Worm (Caenorhabditis elegans) whole organism, late embryonic: Measurements from ENCODE around the gene dmsr-11.
A peak's percentile ranks its signal among the peaks of the same experiment; 100 is the strongest.

Source experiments
- C08G9.2 ChIP-seq: sonication (generic microtip); optimal IDR thresholded peaks from 2 replicates; lab custom pipeline; 2016; ENCODE audit warnings: mild to moderate bottlenecking, missing genetic modification characterization, moderate library complexity, missing compliant biosample characterization
- F13H6.1 ChIP-seq: sonication (generic microtip); optimal IDR thresholded peaks from 2 replicates; lab custom pipeline; 2016; ENCODE audit warnings: missing genetic modification characterization, missing compliant biosample characterization
- K09A11.1 ChIP-seq: sonication (generic microtip); optimal IDR thresholded peaks from 2 replicates; lab custom pipeline; 2017; ENCODE audit warnings: antibody characterized with exemption, mild to moderate bottlenecking, missing genetic modification characterization, missing compliant biosample characterization; ENCODE audit not compliant: insufficient read depth
- ahr-1 ChIP-seq: sonication (generic microtip); optimal IDR thresholded peaks from 2 replicates; lab custom pipeline; 2016; ENCODE audit warnings: missing genetic modification characterization, missing compliant biosample characterization
- ceh-14 ChIP-seq: sonication (generic microtip); optimal IDR thresholded peaks from 2 replicates; lab custom pipeline; 2016; ENCODE audit warnings: missing genotype, missing genetic modification characterization, missing compliant biosample characterization
- ceh-19 ChIP-seq: fragments of 200-800 bp; sonication (Bioruptor generic); optimal IDR thresholded peaks from 2 replicates; lab custom pipeline; 2018; ENCODE audit warnings: mild to moderate bottlenecking, missing genetic modification characterization, missing compliant biosample characterization
- ceh-2 ChIP-seq: sonication (generic microtip); optimal IDR thresholded peaks from 2 replicates; lab custom pipeline; 2016; ENCODE audit warnings: missing genotype, missing genetic modification characterization, missing compliant biosample characterization
- ceh-31 ChIP-seq: sonication (generic microtip); optimal IDR thresholded peaks from 2 replicates; lab custom pipeline; 2016; ENCODE audit warnings: missing genetic modification characterization, missing compliant biosample characterization
- che-1 ChIP-seq: sonication (generic microtip); optimal IDR thresholded peaks from 2 replicates; lab custom pipeline; 2016; ENCODE audit warnings: mild to moderate bottlenecking, missing genetic modification characterization, missing compliant biosample characterization
- elt-2 ChIP-seq: sonication (generic microtip); optimal IDR thresholded peaks from 2 replicates; lab custom pipeline; 2016; ENCODE audit warnings: missing genetic modification reagents, missing genetic modification characterization, missing compliant biosample characterization
- ets-4 ChIP-seq: sonication (generic microtip); optimal IDR thresholded peaks from 2 replicates; lab custom pipeline; 2016; ENCODE audit warnings: missing genetic modification characterization, missing compliant biosample characterization
- fax-1 ChIP-seq: sonication (generic microtip); optimal IDR thresholded peaks from 2 replicates; lab custom pipeline; 2016; ENCODE audit warnings: missing genotype, missing genetic modification characterization, missing compliant biosample characterization
- gmeb-2 ChIP-seq: sonication (generic microtip); optimal IDR thresholded peaks from 2 replicates; lab custom pipeline; 2016; ENCODE audit warnings: missing genetic modification characterization, inconsistent platforms, missing compliant biosample characterization
- hlh-13 ChIP-seq: fragments of 200-800 bp; sonication (Bioruptor generic); optimal IDR thresholded peaks from 2 replicates; lab custom pipeline; 2018; ENCODE audit warnings: mild to moderate bottlenecking, missing genetic modification characterization, missing compliant biosample characterization
- hlh-30 ChIP-seq: sonication (generic microtip); optimal IDR thresholded peaks from 2 replicates; lab custom pipeline; 2017; ENCODE audit warnings: antibody characterized with exemption, missing genetic modification characterization, missing compliant biosample characterization; ENCODE audit not compliant: insufficient read depth
- mec-3 ChIP-seq: sonication (generic microtip); optimal IDR thresholded peaks from 2 replicates; lab custom pipeline; 2016; ENCODE audit warnings: borderline replicate concordance, missing genetic modification characterization, missing compliant biosample characterization
- nfya-1 ChIP-seq: sonication (generic microtip); optimal IDR thresholded peaks from 2 replicates; lab custom pipeline; 2017; ENCODE audit warnings: missing genetic modification characterization, mild to moderate bottlenecking, missing compliant biosample characterization, antibody characterized with exemption, moderate library complexity
- nhr-11 ChIP-seq: fragments of 150-350 bp; optimal IDR thresholded peaks from 2 replicates; lab custom pipeline; 2014; ENCODE audit warnings: missing biosample characterization, missing genetic modification characterization
- nhr-232 ChIP-seq: sonication (generic microtip); optimal IDR thresholded peaks from 2 replicates; lab custom pipeline; 2016; ENCODE audit warnings: missing genetic modification characterization, missing compliant biosample characterization
- npax-4 ChIP-seq: sonication (generic microtip); optimal IDR thresholded peaks from 2 replicates; lab custom pipeline; 2016; ENCODE audit warnings: missing genetic modification characterization, missing compliant biosample characterization
- odd-2 ChIP-seq: sonication (generic microtip); optimal IDR thresholded peaks from 2 replicates; lab custom pipeline; 2017; ENCODE audit warnings: antibody characterized with exemption, mild to moderate bottlenecking, missing genetic modification characterization, missing compliant biosample characterization
- pax-1 ChIP-seq: fragments of 150-350 bp; optimal IDR thresholded peaks from 2 replicates; lab custom pipeline; 2014; ENCODE audit warnings: missing biosample characterization, missing genetic modification characterization
- pha-2 ChIP-seq: sonication (generic microtip); optimal IDR thresholded peaks from 2 replicates; lab custom pipeline; 2017; ENCODE audit warnings: mild to moderate bottlenecking, missing genetic modification characterization, missing compliant biosample characterization
- pha-4 ChIP-seq: fragments of 150-350 bp; optimal IDR thresholded peaks from 2 replicates; lab custom pipeline; 2018; ENCODE audit warnings: missing biosample characterization, missing genetic modification reagents, missing genetic modification characterization
- ref-2 ChIP-seq: sonication (generic microtip); optimal IDR thresholded peaks from 2 replicates; lab custom pipeline; 2016; ENCODE audit warnings: missing genetic modification characterization, missing compliant biosample characterization
- rnt-1 ChIP-seq: sonication (generic microtip); optimal IDR thresholded peaks from 2 replicates; lab custom pipeline; 2016; ENCODE audit warnings: missing genetic modification characterization, missing compliant biosample characterization
- sox-2 ChIP-seq: fragments of 200-800 bp; sonication (Bioruptor generic); IDR thresholded peaks from 2 replicates; pipeline ENCODE4 v1.3.6; 2022; ENCODE audit warnings: missing genetic modification reagents, missing genetic modification characterization, missing compliant biosample characterization
- sox-4 ChIP-seq: sonication (generic microtip); optimal IDR thresholded peaks from 2 replicates; lab custom pipeline; 2017; ENCODE audit warnings: mild to moderate bottlenecking, missing genetic modification characterization, inconsistent platforms, missing compliant biosample characterization
- ttx-3 ChIP-seq: sonication (generic microtip); optimal IDR thresholded peaks from 2 replicates; lab custom pipeline; 2016; ENCODE audit warnings: missing genetic modification reagents, missing genetic modification characterization, missing compliant biosample characterization
- unc-86 ChIP-seq: sonication (generic microtip); optimal IDR thresholded peaks from 2 replicates; lab custom pipeline; 2016; ENCODE audit warnings: missing genetic modification characterization, missing compliant biosample characterization
- zip-5 ChIP-seq: sonication (generic microtip); optimal IDR thresholded peaks from 2 replicates; lab custom pipeline; 2016; ENCODE audit warnings: missing genetic modification characterization, missing compliant biosample characterization
- ztf-16 ChIP-seq: sonication (generic microtip); optimal IDR thresholded peaks from 2 replicates; lab custom pipeline; 2017; ENCODE audit warnings: missing genetic modification characterization, missing compliant biosample characterization

dmsr-11 gene

DNA sequence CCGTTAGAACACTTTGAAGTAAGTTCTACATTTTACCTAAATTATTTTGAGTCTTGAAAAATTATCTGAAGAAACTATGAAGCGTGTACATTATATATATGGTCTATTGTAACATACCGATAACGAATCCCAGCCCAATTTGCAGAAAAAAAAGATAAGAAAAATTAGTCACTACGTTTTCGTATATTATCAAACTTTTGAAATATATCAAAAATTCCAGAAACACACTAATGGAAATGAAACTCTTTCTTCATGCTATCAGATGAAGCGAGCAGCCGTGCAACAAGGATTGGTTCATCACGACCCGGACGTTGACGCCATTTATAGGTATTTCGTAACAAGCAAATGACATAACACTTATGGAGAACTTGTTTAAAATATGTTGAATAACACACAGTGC lies 8.0 kb upstream of the dmsr-11 start:
- no peak for TF ChIP-seq nhr-232 (tag; lab: Kevin White, UChicago)
- TF ChIP-seq elt-2 (tag; lab: Kevin White, UChicago): peak; percentile 53

- TF ChIP-seq ceh-31 (tag; lab: Kevin White, UChicago) (no peak), elt-2 (tag; lab: Kevin White, UChicago) (peak; percentile 17)
These were observed 6.2 kb upstream of the dmsr-11 start for ce11 chrV:6810091-6810490.

DNA sequence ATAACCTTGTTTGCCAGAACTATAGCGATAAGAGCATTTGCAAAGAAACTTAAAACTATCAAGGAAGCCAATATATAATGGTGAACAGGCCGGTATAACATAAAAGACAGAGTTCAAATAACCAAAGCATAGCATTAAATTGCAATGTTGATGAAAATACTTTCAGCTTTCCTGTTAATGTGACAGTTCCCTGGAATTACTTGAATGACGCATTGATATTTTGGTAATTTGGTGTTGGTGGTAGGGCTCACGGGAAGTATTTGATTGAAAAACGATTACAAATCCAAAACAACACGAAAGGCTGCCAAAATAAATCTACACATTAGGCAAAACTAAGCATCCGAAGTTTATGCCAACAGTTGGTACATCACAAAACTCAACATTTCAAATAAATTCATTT lies 5.1 kb upstream of the dmsr-11 start, which contains the start of gene dmsr-16:
Gene dmsr-16, minus strand, starts transcription at position 101 of the 400 bp plus-strand sequence.
- no peak for TF ChIP-seq odd-2
- TF ChIP-seq, all 69 proteins: peak for 0

DNA sequence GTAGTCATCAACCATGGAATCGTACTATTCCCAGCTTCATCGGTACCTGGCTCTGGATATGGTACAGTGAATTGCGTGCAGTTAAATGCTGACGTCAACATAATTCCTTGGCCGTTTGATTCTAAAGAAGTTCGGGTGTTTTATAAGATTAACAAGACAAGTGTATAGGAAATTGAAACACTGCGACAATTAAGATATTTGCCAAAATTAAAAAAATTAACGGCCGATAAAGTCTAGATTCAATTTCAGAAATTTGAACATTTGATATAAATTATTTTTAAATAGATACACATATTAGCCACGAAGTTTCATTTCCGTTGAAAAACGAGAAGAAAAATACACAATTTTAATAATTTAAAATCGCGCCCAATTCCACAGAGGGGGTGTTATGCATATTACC lies 2.4 kb upstream of the dmsr-11 start, which contains the start of gene dmsr-12:
Gene dmsr-12, minus strand, starts transcription at position 101 of the 400 bp plus-strand sequence.
- no peak for TF ChIP-seq zip-5 (tag; lab: Kevin White, UChicago)
- TF ChIP-seq npax-4 (tag; lab: Kevin White, UChicago): no peak
- TF ChIP-seq sox-2 (GFP tag; lab: Robert Waterston, UW): no peak
- no peak for TF ChIP-seq ceh-19 (GFP tag; lab: Kevin White, UChicago)
- no peak for TF ChIP-seq unc-86 (tag; lab: Kevin White, UChicago)

- no peak for TF ChIP-seq nhr-11 (tag; lab: Kevin White, UChicago)
- no peak for TF ChIP-seq fax-1 (tag; lab: Kevin White, UChicago)
- TF ChIP-seq nhr-232 (tag; lab: Kevin White, UChicago): no peak
These were observed 2.0 kb downstream of the dmsr-11 start, which contains the start of gene dmsr-10 for ce11 chrV:6801850-6802249. TSS of gene dmsr-10 (minus strand) at chrV:6801950.

- TF ChIP-seq hlh-30 (no peak), ztf-16 (tag; lab: Kevin White, UChicago) (no peak), pax-1 (tag; lab: Kevin White, UChicago) (no peak), K09A11.1 (no peak), pha-4 (tag; lab: Kevin White, UChicago) (no peak), rnt-1 (tag; lab: Kevin White, UChicago) (no peak), ref-2 (no peak), che-1 (no peak), zip-5 (tag; lab: Kevin White, UChicago) (no peak), ets-4 (tag; lab: Kevin White, UChicago) (no peak), F13H6.1 (no peak), C08G9.2 (no peak), mec-3 (no peak), ceh-2 (tag; lab: Kevin White, UChicago) (no peak)
These were observed 4.3 kb downstream of the dmsr-11 start, which contains the start of gene dmsr-9 for ce11 chrV:6799564-6799963. TSS of gene dmsr-9 (minus strand) at chrV:6799664.

- TF ChIP-seq sox-4 (tag; lab: Kevin White, UChicago) (no peak), gmeb-2 (tag; lab: Kevin White, UChicago) (no peak), hlh-13 (GFP tag; lab: Kevin White, UChicago) (no peak), ahr-1 (tag; lab: Kevin White, UChicago) (no peak), C08G9.2 (no peak), ceh-31 (tag; lab: Kevin White, UChicago) (peak; percentile 52), pha-2 (tag; lab: Kevin White, UChicago) (peak; percentile 28), ceh-14 (tag; lab: Kevin White, UChicago) (no peak), ceh-19 (GFP tag; lab: Kevin White, UChicago) (peak; percentile 12), ttx-3 (tag; lab: Kevin White, UChicago) (no peak), nfya-1 (peak; percentile 22)
- TF ChIP-seq, all 69 proteins: peak for 4
These were observed 7.0 kb downstream of the dmsr-11 start for ce11 chrV:6796894-6797293.
